Worm (Caenorhabditis elegans): Measurements from ENCODE around the gene acly-2.

acly-2 gene

DNA sequence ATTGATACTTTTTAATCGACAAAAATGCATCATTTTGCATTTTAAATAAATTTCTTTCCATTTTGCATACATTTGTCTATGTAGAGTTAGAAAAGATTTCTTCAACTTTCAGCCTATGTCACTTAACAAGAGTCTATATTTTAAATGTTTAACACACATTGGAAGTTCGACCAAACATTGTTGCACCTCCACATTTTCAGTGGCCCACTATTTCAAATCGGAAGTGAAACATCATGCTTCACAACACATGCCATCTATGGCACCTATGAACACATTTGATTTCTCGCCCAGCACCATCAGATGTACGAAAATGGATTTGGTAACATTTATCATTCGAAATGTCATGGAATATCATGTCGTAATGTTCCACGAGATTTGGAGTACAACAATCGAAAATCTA lies 22.4 kb downstream of the acly-2 start, which contains the start of gene dhc-3:
dhc-3 (plus strand) TSS at position 301 of the 400 bp plus-strand sequence.
- TF ChIP-seq W03F9.2 (tag; optimal IDR thresholded peaks at IDR 0.05) = no peak
- TF ChIP-seq dao-5 (tag; optimal IDR thresholded peaks at IDR 0.05) = no peak
- TF ChIP-seq him-1 (tag; optimal IDR thresholded peaks at IDR 0.05) = no peak

DNA sequence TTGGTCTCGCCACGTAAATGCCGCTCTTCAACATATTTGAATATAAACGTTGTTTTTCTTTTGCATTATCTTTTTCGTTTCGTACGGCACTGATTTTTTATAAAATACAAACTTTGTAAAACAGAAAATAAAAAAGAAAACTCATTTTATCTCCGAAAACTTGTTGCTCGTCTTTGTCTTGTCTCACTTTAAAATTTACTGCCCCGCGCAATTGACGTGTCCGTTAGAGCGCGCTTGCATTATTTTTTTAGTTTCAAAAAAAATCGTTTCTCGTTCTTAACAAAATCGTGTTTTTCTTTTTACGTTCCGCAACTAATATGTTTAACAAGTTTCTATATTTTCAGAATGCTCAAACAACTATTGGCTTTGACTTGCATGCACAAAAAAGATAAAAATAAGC lies 36.3 kb downstream of the acly-2 start, which contains the start of gene noca-1:
noca-1 (plus strand) TSS at position 345 of the 400 bp plus-strand sequence.
- TF ChIP-seq W03F9.2 (tag; optimal IDR thresholded peaks at IDR 0.05) = no peak

DNA sequence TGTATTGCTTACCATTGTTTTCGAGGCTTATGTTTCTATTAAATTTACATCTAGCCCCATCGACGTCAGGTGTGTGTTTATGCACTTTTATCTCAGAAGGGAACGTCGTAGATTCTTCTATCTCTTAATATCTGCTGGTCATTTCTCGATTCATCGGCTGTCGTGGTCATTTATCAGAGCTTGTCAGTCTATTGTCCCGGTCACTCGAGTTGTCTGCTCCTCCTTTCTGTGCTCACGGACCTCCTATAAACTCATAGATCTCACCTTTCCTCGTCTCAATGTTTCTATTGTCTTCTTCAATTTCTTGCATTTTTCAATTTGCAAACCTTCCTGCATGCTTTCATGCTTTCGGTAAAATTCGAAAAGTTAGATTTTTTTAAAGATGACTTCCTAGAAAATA lies 37.9 kb downstream of the acly-2 start:
- TF ChIP-seq dao-5 (tag; optimal IDR thresholded peaks at IDR 0.05) = no peak

DNA sequence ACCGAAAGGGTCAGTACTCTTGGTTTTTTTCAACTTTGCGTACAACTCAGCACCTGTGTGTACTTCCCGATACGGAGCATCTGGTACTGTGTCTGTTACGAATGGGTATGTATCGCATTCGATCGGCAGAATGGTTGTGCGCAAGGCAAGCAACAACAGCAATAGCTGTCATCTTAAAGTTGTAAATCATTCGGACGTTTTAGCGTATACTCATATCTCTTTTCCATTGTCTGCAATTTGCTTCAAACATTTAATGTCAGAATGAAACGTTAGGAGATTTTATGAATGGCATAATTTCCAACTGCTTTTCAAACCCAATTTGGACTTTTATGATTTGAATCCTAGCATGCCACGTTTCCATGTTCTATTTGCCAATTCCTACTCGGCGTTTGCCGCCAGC lies 40.8 kb downstream of the acly-2 start:
- TF ChIP-seq W03F9.2 (tag; optimal IDR thresholded peaks at IDR 0.05) = no peak
- TF ChIP-seq him-1 (tag; optimal IDR thresholded peaks at IDR 0.05) = no peak
- no peak for TF ChIP-seq dao-5 (tag; optimal IDR thresholded peaks at IDR 0.05)

DNA sequence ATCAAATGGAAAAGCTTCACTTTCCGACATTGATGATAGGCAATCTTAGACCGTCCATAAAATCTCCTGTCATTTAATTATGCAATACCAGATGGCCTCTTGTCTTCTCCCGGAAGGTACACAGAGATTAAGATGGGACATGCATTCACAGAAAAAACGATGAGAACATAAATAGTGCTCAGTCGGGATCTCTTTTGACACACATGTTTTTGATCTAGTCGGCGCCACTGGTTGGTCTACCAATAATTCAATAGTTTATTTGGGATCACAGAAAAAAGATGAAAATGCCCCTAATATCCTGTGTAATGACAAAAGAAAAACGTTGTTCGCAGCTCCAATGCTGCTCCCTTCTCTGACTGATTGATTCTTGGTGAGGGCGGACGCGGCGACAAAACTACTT lies 44.8 kb downstream of the acly-2 start:
- TF ChIP-seq dao-5 (tag; optimal IDR thresholded peaks at IDR 0.05) = no peak

DNA sequence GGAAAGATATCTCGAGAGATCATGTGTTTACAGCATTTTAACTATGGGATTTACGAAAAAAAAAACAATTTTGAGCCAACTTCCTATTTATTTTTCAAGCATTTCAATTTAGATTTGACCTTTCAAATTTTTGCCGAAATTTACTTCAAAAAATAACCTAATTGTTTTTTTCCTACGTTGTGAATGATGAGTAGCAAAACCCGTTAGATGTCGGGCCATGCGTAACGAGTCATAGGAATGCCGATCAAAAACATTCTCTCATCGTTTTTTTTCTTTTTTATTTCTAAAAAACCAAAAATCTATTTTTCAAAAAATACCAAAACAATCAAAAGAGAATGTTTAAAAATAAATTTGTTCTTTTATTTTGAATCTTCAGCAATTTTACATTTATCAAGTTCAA lies 46.6 kb downstream of the acly-2 start:
- TF ChIP-seq W03F9.2 (tag; optimal IDR thresholded peaks at IDR 0.05) (no peak), dao-5 (tag; optimal IDR thresholded peaks at IDR 0.05) (no peak), him-1 (tag; optimal IDR thresholded peaks at IDR 0.05) (no peak)

- TF ChIP-seq him-1 (tag; optimal IDR thresholded peaks at IDR 0.05) = no peak
- no peak for TF ChIP-seq dao-5 (tag; optimal IDR thresholded peaks at IDR 0.05)
- TF ChIP-seq W03F9.2 (tag; optimal IDR thresholded peaks at IDR 0.05) = no peak
These were observed 47.6 kb downstream of the acly-2 start for ce11 chrV:13163841-13164240.

- TF ChIP-seq W03F9.2 (tag; optimal IDR thresholded peaks at IDR 0.05) (no peak), him-1 (tag; optimal IDR thresholded peaks at IDR 0.05) (no peak), dao-5 (tag; optimal IDR thresholded peaks at IDR 0.05) (no peak)
These were observed 49.0 kb downstream of the acly-2 start for ce11 chrV:13165244-13165643.

- no peak for TF ChIP-seq W03F9.2 (tag; optimal IDR thresholded peaks at IDR 0.05)
- no peak for TF ChIP-seq him-1 (tag; optimal IDR thresholded peaks at IDR 0.05)
- no peak for TF ChIP-seq dao-5 (tag; optimal IDR thresholded peaks at IDR 0.05)
These were observed 50.3 kb downstream of the acly-2 start for ce11 chrV:13166582-13166981.
